Fruit fly (Drosophila melanogaster): Measurements from ENCODE around the gene Srp72.
A peak's percentile ranks its signal among the peaks of the same experiment; 100 is the strongest.

Srp72 gene

dm6 chr3R:20579816-20580215 is 8.7 kb upstream of the Srp72 start, which contains the start of the genes EloB and Srp14:
Gene EloB (minus strand): TSS chr3R:20579850.
Gene Srp14 (plus strand): TSS chr3R:20580115.
- TF ChIP-seq noc (tag; optimal IDR thresholded peaks at IDR 0.05) = peak; percentile 80

- no peak for TF ChIP-seq noc (tag; optimal IDR thresholded peaks at IDR 0.05)
Observed at dm6 chr3R:20581376-20581775, 7.1 kb upstream of the Srp72 start, which contains the start of gene CG34008. Gene CG34008 (minus strand): TSS chr3R:20581522.

- TF ChIP-seq noc (tag; optimal IDR thresholded peaks at IDR 0.05) = no peak
Observed at dm6 chr3R:20585566-20585965, 2.9 kb upstream of the Srp72 start, which contains the start of gene CG16953. Gene CG16953 (minus strand): TSS chr3R:20585833.

- no peak for TF ChIP-seq noc (tag; optimal IDR thresholded peaks at IDR 0.05)
Observed at dm6 chr3R:20586409-20586808, 2.1 kb upstream of the Srp72 start.

- peak; percentile 77 for TF ChIP-seq noc (tag; optimal IDR thresholded peaks at IDR 0.05)
Observed at dm6 chr3R:20587630-20588479, 656 bp upstream of the Srp72 start, which contains the start of gene Septin2. Gene Septin2 (minus strand): TSS chr3R:20588356.

- TF ChIP-seq noc (tag; optimal IDR thresholded peaks at IDR 0.05) = peak; percentile 1
Observed at dm6 chr3R:20592517-20593462, 4.3 kb downstream of the Srp72 start, which contains the start of the genes Pus1 and bon. Gene Pus1 (minus strand): TSS chr3R:20592671. Gene bon (plus strand): TSS chr3R:20593139.

- TF ChIP-seq noc (tag; optimal IDR thresholded peaks at IDR 0.05) = no peak
Observed at dm6 chr3R:20593463-20593838, 4.9 kb downstream of the Srp72 start.

dm6 chr3R:20594194-20595144 is 6.0 kb downstream of the Srp72 start:
- TF ChIP-seq noc (tag; optimal IDR thresholded peaks at IDR 0.05) = peak; percentile 91

dm6 chr3R:20595145-20595812 is 6.8 kb downstream of the Srp72 start:
- no peak for TF ChIP-seq noc (tag; optimal IDR thresholded peaks at IDR 0.05)

dm6 chr3R:20595901-20596300 is 7.4 kb downstream of the Srp72 start:
- no peak for TF ChIP-seq noc (tag; optimal IDR thresholded peaks at IDR 0.05)

- TF ChIP-seq noc (tag; optimal IDR thresholded peaks at IDR 0.05) = no peak
Observed at dm6 chr3R:20596337-20596962, 7.9 kb downstream of the Srp72 start.

- TF ChIP-seq noc (tag; optimal IDR thresholded peaks at IDR 0.05) = no peak
Observed at dm6 chr3R:20597407-20598325, 9.2 kb downstream of the Srp72 start.

dm6 chr3R:20600109-20600508 is 11.6 kb downstream of the Srp72 start:
- no peak for TF ChIP-seq noc (tag; optimal IDR thresholded peaks at IDR 0.05)
